Fruit fly (Drosophila melanogaster) whole organism, prepupa: ENCODE results near the gene CG43131.
A peak's percentile ranks its signal among the peaks of the same experiment; 100 is the strongest.

Experiments
- CG10669 ChIP-seq: fragments of 200-800 bp; sonication (Bioruptor generic); optimal IDR thresholded peaks from 3 replicates; lab custom pipeline; 2018; ENCODE audit warnings: missing biosample characterization, mild to moderate bottlenecking, missing genetic modification characterization, moderate library complexity
- CG1621 ChIP-seq: fragments of 200-800 bp; sonication (Bioruptor generic); optimal IDR thresholded peaks from 3 replicates; lab custom pipeline; 2018; ENCODE audit warnings: missing biosample characterization, mild to moderate bottlenecking, missing genetic modification characterization
- CG16779 ChIP-seq: fragments of 200-800 bp; sonication (Bioruptor generic); optimal IDR thresholded peaks from 3 replicates; lab custom pipeline; 2017; ENCODE audit warnings: missing biosample characterization, mild to moderate bottlenecking, missing genetic modification characterization
- CG31627 ChIP-seq: fragments of 200-800 bp; sonication (Bioruptor generic); optimal IDR thresholded peaks from 3 replicates; lab custom pipeline; 2016; ENCODE audit warnings: missing biosample characterization, missing genetic modification characterization
- CG32006 ChIP-seq: fragments of 200-800 bp; sonication (Bioruptor generic); optimal IDR thresholded peaks from 3 replicates; lab custom pipeline; 2017; ENCODE audit warnings: missing biosample characterization, mild to moderate bottlenecking, missing genetic modification characterization
- CG4318 ChIP-seq: fragments of 200-800 bp; sonication (Bioruptor generic); optimal IDR thresholded peaks from 3 replicates; lab custom pipeline; 2017; ENCODE audit warnings: missing biosample characterization, mild to moderate bottlenecking, missing genetic modification characterization
- CG6163 ChIP-seq: fragments of 200-800 bp; sonication (Bioruptor generic); IDR thresholded peaks from 3 replicates; pipeline ENCODE4 v1.3.6; 2022; ENCODE audit warnings: missing biosample characterization, missing genetic modification characterization
- CG6792 ChIP-seq: fragments of 200-800 bp; sonication (Bioruptor generic); optimal IDR thresholded peaks from 3 replicates; lab custom pipeline; 2016; ENCODE audit warnings: missing biosample characterization, missing genetic modification characterization
- CG6808 ChIP-seq: fragments of 200-800 bp; sonication (Bioruptor generic); optimal IDR thresholded peaks from 3 replicates; lab custom pipeline; 2017; ENCODE audit warnings: missing biosample characterization, missing genetic modification characterization, mild to moderate bottlenecking, moderate library complexity, missing genetic modification reagents
- CG6854 ChIP-seq: fragments of 200-800 bp; sonication (Bioruptor generic); optimal IDR thresholded peaks from 2 replicates; lab custom pipeline; 2017; ENCODE audit warnings: missing biosample characterization, mild to moderate bottlenecking, missing genetic modification characterization
- CG7368 ChIP-seq: fragments of 200-800 bp; sonication (Bioruptor generic); optimal IDR thresholded peaks from 3 replicates; lab custom pipeline; 2016; ENCODE audit warnings: missing biosample characterization, missing genetic modification characterization
- CG8119 ChIP-seq: fragments of 200-800 bp; sonication (Bioruptor generic); IDR thresholded peaks from 3 replicates; pipeline ENCODE4 v1.3.6; 2022; ENCODE audit warnings: missing biosample characterization, missing genetic modification characterization
- CG8632 ChIP-seq: fragments of 200-800 bp; sonication (Bioruptor generic); optimal IDR thresholded peaks from 3 replicates; lab custom pipeline; 2016; ENCODE audit warnings: missing biosample characterization, missing genetic modification characterization
- Eip75B ChIP-seq: fragments of 200-800 bp; sonication (Bioruptor generic); optimal IDR thresholded peaks from 3 replicates; lab custom pipeline; 2016; ENCODE audit warnings: missing biosample characterization, missing genetic modification characterization
- Eip78C ChIP-seq: fragments of 200-800 bp; sonication (Bioruptor generic); peaks from one replicate; lab custom pipeline; 2016; ENCODE audit warnings: missing biosample characterization, missing genetic modification characterization
- Ets96B ChIP-seq: fragments of 200-800 bp; optimal IDR thresholded peaks from 2 replicates; lab custom pipeline; 2019; ENCODE audit warnings: missing biosample characterization, mild to moderate bottlenecking, missing genetic modification characterization, moderate library complexity
- Gug ChIP-seq: fragments of 200-800 bp; sonication (Bioruptor generic); IDR thresholded peaks from 2 replicates; pipeline ENCODE4 v1.3.6; 2022; ENCODE audit warnings: missing biosample characterization, missing genetic modification characterization
- Hr4 ChIP-seq: fragments of 200-800 bp; sonication (Bioruptor generic); optimal IDR thresholded peaks from 3 replicates; lab custom pipeline; 2016; ENCODE audit warnings: missing biosample characterization, missing genetic modification characterization
- Smox ChIP-seq: fragments of 200-800 bp; sonication (Bioruptor generic); optimal IDR thresholded peaks from 3 replicates; lab custom pipeline; 2016; ENCODE audit warnings: missing biosample characterization, missing genetic modification characterization
- Sox14 ChIP-seq: fragments of 200-800 bp; sonication (Bioruptor generic); optimal IDR thresholded peaks from 3 replicates; lab custom pipeline; 2016; ENCODE audit warnings: missing biosample characterization, missing genetic modification characterization
- achi ChIP-seq: fragments of 200-800 bp; sonication (Bioruptor generic); optimal IDR thresholded peaks from 3 replicates; lab custom pipeline; 2016; ENCODE audit warnings: missing biosample characterization, missing genetic modification characterization
- acj6 ChIP-seq: fragments of 200-800 bp; sonication (Bioruptor generic); optimal IDR thresholded peaks from 3 replicates; lab custom pipeline; 2016; ENCODE audit warnings: missing biosample characterization, missing genetic modification characterization
- eg ChIP-seq: fragments of 200-800 bp; sonication (Bioruptor generic); IDR thresholded peaks from 3 replicates; pipeline ENCODE4 v1.3.6; 2022; ENCODE audit warnings: missing biosample characterization, missing genetic modification characterization
- esn ChIP-seq: fragments of 200-800 bp; sonication (Bioruptor generic); optimal IDR thresholded peaks from 2 replicates; lab custom pipeline; 2016; ENCODE audit warnings: missing biosample characterization, mild to moderate bottlenecking, missing genetic modification characterization, moderate library complexity
- fd59A ChIP-seq: fragments of 200-800 bp; sonication (Bioruptor generic); optimal IDR thresholded peaks from 2 replicates; lab custom pipeline; 2017; ENCODE audit warnings: missing biosample characterization, mild to moderate bottlenecking, missing genetic modification characterization, missing genetic modification reagents
- fd85E ChIP-seq: fragments of 200-800 bp; sonication (Bioruptor generic); optimal IDR thresholded peaks from 3 replicates; lab custom pipeline; 2016; ENCODE audit warnings: missing biosample characterization, missing genetic modification characterization
- fkh ChIP-seq: fragments of 200-800 bp; sonication (Bioruptor generic); optimal IDR thresholded peaks from 3 replicates; lab custom pipeline; 2017; ENCODE audit warnings: missing biosample characterization, mild to moderate bottlenecking, missing genetic modification characterization, moderate library complexity
- net ChIP-seq: fragments of 200-800 bp; sonication (Bioruptor generic); optimal IDR thresholded peaks from 3 replicates; lab custom pipeline; 2016; ENCODE audit warnings: missing biosample characterization, missing genetic modification characterization
- spab ChIP-seq: fragments of 200-800 bp; sonication (Bioruptor generic); optimal IDR thresholded peaks from 2 replicates; lab custom pipeline; 2017; ENCODE audit warnings: missing biosample characterization, mild to moderate bottlenecking, missing genetic modification characterization, missing genetic modification reagents
- svp ChIP-seq: fragments of 200-800 bp; sonication (Bioruptor generic); peaks from one replicate; lab custom pipeline; 2016; ENCODE audit warnings: missing biosample characterization, missing genetic modification characterization
- topi ChIP-seq: fragments of 200-800 bp; sonication (Bioruptor generic); optimal IDR thresholded peaks from 3 replicates; lab custom pipeline; 2016; ENCODE audit warnings: missing biosample characterization, missing genetic modification characterization
- vri ChIP-seq: fragments of 200-800 bp; sonication (Bioruptor generic); optimal IDR thresholded peaks from 3 replicates; lab custom pipeline; 2016; ENCODE audit warnings: missing biosample characterization, mild to moderate bottlenecking, missing genetic modification characterization

The CG43131 gene

DNA sequence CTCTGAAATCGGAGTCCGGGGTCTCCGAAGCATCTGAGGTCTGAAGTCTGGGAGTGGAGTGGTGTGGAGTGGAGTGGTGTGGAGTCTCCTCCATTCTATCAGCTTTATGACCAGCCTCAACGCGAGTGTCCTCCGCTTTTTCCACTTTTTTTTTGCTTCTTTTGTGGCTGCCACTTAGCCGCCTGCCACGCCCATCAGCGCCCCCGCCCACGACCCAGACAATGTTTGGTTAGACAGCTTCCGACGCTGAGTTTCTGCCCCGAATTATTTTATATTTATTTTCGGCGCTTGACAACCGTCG lies 28.5 kb downstream of the CG43131 start:
- peak; percentile 72 for TF ChIP-seq CG6854 (GFP tag; lab: Kevin White, UChicago)
- TF ChIP-seq CG31627 (GFP tag; lab: Kevin White, UChicago) = no peak
- TF ChIP-seq fd59A (GFP tag; lab: Kevin White, UChicago) = no peak
- peak; percentile 17 for TF ChIP-seq svp (GFP tag; lab: Kevin White, UChicago)
- TF ChIP-seq Ets96B = no peak
- no peak for TF ChIP-seq Smox (GFP tag; lab: Kevin White, UChicago)
- TF ChIP-seq Gug (GFP tag; lab: Robert Waterston, UW) = no peak
- TF ChIP-seq Hr4 (GFP tag; lab: Kevin White, UChicago) = no peak
- peak; percentile 4 for TF ChIP-seq CG1621 (tag; lab: Kevin White, UChicago)
- TF ChIP-seq achi (GFP tag; lab: Kevin White, UChicago) = no peak
- peak; percentile 26; the same call in 1 of the 3 replicates for TF ChIP-seq CG8119

DNA sequence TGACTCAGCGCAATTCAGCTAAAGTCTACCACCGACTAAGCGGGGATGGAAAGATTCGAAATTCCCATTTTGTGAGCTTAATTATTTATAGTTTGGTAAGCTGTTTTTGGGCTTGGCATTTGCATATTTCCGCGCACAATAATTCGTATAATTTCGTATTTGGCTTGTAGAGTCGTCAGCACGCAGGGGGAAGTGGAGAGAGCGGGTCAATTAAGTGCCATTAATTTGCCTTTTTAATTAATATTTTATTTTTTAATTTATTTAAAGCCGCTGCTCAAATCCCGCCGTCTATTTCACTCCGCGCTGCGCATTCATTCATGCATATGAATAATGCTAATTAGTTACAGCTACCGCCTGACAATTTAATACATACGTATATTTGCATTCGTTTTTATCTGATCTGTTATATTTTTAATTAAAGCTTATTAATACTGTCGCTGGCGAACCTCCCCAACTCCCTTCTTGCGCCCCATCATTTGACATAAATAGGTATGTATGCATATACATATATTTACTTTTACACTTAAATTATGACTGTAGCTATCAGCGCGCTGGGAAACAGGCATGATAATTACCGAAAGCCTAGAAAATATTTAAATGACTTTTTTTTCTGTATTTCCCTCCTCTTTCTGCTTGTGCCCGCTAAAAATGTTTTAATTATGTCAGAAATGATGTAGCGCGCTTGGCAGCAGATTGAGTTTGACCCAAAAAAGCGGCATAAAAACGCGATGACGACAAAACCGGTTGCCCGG lies 29.0 kb downstream of the CG43131 start:
- TF ChIP-seq CG32006 (GFP tag; lab: Kevin White, UChicago) = no peak
- TF ChIP-seq acj6 = no peak
- peak; percentile 93 for TF ChIP-seq svp (GFP tag; lab: Kevin White, UChicago)
- TF ChIP-seq net = no peak
- no peak for TF ChIP-seq CG10669
- TF ChIP-seq topi (GFP tag; lab: Kevin White, UChicago) = no peak
- no peak for TF ChIP-seq CG6792
- no peak for TF ChIP-seq CG7368 (GFP tag; lab: Kevin White, UChicago)
- TF ChIP-seq Ets96B = no peak
- peak; percentile 67 for TF ChIP-seq Eip78C (GFP tag; lab: Kevin White, UChicago)
- no peak for TF ChIP-seq CG6808 (GFP tag; lab: Kevin White, UChicago)
- peak; percentile 62 for TF ChIP-seq vri (GFP tag; lab: Kevin White, UChicago)
- no peak for TF ChIP-seq fd59A (GFP tag; lab: Kevin White, UChicago)
- TF ChIP-seq esn = no peak
- TF ChIP-seq CG4318 (GFP tag; lab: Kevin White, UChicago) = no peak
- TF ChIP-seq Eip75B (GFP tag; lab: Kevin White, UChicago) = peak; percentile 8
- no peak for TF ChIP-seq spab (GFP tag; lab: Kevin White, UChicago)
- TF ChIP-seq fd85E (GFP tag; lab: Kevin White, UChicago) = no peak
- no peak for TF ChIP-seq Sox14

DNA sequence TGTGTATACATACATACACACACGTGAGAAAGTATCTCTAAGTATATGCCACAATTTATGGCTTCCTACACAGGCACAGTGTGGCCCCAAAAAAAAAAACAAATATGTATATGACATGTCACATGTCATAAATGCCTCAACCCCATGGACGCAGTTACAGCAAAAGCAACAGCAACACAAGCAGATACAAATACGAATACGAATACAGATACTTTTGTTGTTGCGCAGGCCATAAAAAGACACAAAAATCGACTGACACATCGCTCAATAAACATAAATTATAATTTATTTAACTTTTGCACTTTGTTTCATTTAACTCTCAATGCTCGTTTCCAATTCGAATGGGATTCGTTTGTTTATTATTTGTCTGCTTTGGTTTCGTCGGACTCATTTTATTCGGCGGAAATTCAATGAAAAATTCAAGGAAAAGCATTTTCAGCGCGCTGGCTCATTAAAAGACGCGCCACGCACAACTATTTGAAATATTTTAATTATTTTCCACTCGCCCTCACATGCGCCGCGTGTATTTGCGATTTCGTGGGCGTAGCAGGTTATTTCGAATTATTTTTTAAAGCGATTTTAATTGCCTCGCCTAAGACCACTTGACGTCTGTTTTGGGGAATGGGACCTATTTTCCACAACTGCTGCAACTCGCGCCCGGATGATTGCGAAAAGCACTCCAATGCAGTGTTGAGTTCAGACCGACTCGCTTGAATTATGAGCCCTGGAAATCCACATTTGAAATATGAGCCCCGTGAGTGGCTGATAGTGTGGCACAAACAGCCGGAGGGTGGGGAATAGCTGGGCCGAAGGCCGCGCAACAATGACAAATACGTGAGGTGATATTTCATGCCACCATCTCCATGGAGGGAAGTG lies 31.9 kb downstream of the CG43131 start:
- TF ChIP-seq svp (GFP tag; lab: Kevin White, UChicago) (peak; percentile 9), Ets96B (no peak), fkh (peak; percentile 2), CG16779 (tag; lab: Kevin White, UChicago) (no peak), CG6163 (GFP tag; lab: Robert Waterston, UW) (0 out of 3 replicates have a peak, but pooled peaks have one; percentile 0), CG4318 (GFP tag; lab: Kevin White, UChicago) (no peak), CG8632 (GFP tag; lab: Kevin White, UChicago) (no peak)
- TF ChIP-seq, all 60 proteins: peak for 3

DNA sequence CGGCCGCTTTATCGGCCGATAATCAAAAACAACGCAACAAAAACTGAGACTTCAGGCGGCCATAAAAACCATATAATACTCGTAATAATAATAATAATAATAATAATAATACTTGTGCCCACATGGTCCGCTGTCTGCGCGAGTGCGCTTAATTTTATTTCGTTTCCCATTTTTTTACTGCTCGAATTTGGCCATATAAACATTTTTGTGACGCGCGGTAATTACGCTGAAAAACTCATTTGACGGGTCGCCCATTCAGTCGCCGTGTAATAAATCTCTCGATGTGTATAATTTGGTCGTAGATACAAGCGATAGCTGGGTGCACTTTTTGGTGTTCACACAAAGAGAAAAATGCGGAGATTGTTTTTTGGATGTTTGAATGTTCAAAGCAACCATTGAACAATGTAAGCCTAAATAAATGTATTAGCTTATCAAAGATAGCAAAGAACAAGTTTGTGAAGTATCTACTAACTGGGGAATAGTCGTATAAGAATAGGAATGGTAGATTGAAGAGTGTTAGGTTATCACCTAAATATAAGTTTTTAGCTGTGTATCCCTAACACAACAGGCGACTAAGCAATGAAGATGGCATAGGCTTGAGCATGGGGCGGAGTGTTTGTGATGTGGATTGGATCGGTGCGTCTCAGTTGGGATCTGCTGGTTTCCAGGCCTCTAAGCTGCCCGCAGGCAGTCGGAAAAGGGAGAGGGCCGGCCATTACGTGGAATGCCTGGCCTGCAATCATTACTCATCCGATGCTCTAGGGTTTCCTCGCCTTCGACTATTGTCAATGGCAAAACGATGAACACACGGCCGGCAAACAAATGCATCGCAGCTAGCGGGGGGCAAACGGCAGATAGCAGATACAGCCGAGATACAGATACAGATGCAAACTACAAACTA lies 32.8 kb downstream of the CG43131 start:
- TF ChIP-seq Hr4 (GFP tag; lab: Kevin White, UChicago) (peak; percentile 23), CG6163 (GFP tag; lab: Robert Waterston, UW) (0 out of 3 replicates have a peak, but pooled peaks have one; percentile 6), acj6 (no peak), eg (0 out of 3 replicates have a peak, but pooled peaks have one; percentile 11), CG8119 (0 out of 3 replicates have a peak, but pooled peaks have one; percentile 16), Eip78C (GFP tag; lab: Kevin White, UChicago) (peak; percentile 30)
